Fruit fly (Drosophila melanogaster) whole organism, pupa: ENCODE data around the gene CG6833.

Experiments
- CG10348 ChIP-seq: fragments of 200-800 bp; sonication (Bioruptor generic); IDR thresholded peaks from 2 replicates; pipeline ENCODE4 v1.3.6; 2022; ENCODE audit warnings: missing biosample characterization, missing genetic modification characterization
- CG12605 ChIP-seq: fragments of 200-800 bp; sonication (Bioruptor generic); IDR thresholded peaks from 2 replicates; pipeline ENCODE4 v1.3.6; 2022; ENCODE audit warnings: missing biosample characterization, missing genetic modification characterization
- CG13204 ChIP-seq: fragments of 200-800 bp; sonication (Bioruptor generic); optimal IDR thresholded peaks from 2 replicates; lab custom pipeline; 2018; ENCODE audit warnings: missing biosample characterization, mild to moderate bottlenecking, missing genetic modification characterization, moderate library complexity
- CG14655 ChIP-seq: fragments of 200-800 bp; sonication (Bioruptor generic); optimal IDR thresholded peaks from 3 replicates; lab custom pipeline; 2017; ENCODE audit warnings: mild to moderate bottlenecking, missing biosample characterization, missing genetic modification reagents, missing genetic modification characterization
- CG15710 ChIP-seq: fragments of 200-800 bp; sonication (Bioruptor generic); optimal IDR thresholded peaks from 2 replicates; lab custom pipeline; 2018; ENCODE audit warnings: missing biosample characterization, mild to moderate bottlenecking, missing genetic modification characterization, moderate library complexity
- CG17806 ChIP-seq: fragments of 200-800 bp; sonication (Bioruptor generic); optimal IDR thresholded peaks from 2 replicates; lab custom pipeline; 2018; ENCODE audit warnings: missing biosample characterization, mild to moderate bottlenecking, missing genetic modification characterization, moderate library complexity
- CG32121 ChIP-seq: fragments of 200-800 bp; sonication (Bioruptor generic); IDR thresholded peaks from 2 replicates; pipeline ENCODE4 v1.3.6; 2022; ENCODE audit warnings: missing biosample characterization, missing genetic modification characterization
- CG34367 ChIP-seq: fragments of 200-800 bp; sonication (Bioruptor generic); optimal IDR thresholded peaks from 2 replicates; lab custom pipeline; 2018; ENCODE audit warnings: missing biosample characterization, mild to moderate bottlenecking, missing genetic modification characterization
- CG4496 ChIP-seq: fragments of 200-800 bp; sonication (Bioruptor generic); IDR thresholded peaks from 3 replicates; pipeline ENCODE4 v1.3.6; 2022; ENCODE audit warnings: missing biosample characterization, missing genetic modification characterization
- CG8159 ChIP-seq: fragments of 200-800 bp; sonication (Bioruptor generic); optimal IDR thresholded peaks from 3 replicates; lab custom pipeline; 2018; ENCODE audit warnings: missing biosample characterization, mild to moderate bottlenecking, missing genetic modification characterization, moderate library complexity
- CG8301 ChIP-seq: fragments of 200-800 bp; sonication (Bioruptor generic); optimal IDR thresholded peaks from 2 replicates; lab custom pipeline; 2018; ENCODE audit warnings: missing biosample characterization, mild to moderate bottlenecking, missing genetic modification characterization
- CG9948 ChIP-seq: fragments of 200-800 bp; sonication (Bioruptor generic); optimal IDR thresholded peaks from 2 replicates; lab custom pipeline; 2018; ENCODE audit warnings: missing biosample characterization, mild to moderate bottlenecking, missing genetic modification characterization, moderate library complexity
- D1 ChIP-seq: fragments of 200-800 bp; sonication (Bioruptor generic); optimal IDR thresholded peaks from 2 replicates; lab custom pipeline; 2018; ENCODE audit warnings: missing biosample characterization, mild to moderate bottlenecking, missing genetic modification characterization, moderate library complexity
- EcR ChIP-seq: fragments of 200-800 bp; sonication (Bioruptor generic); optimal IDR thresholded peaks from 3 replicates; lab custom pipeline; 2019; ENCODE audit warnings: missing biosample characterization, missing genetic modification characterization, mild to moderate bottlenecking, moderate library complexity, missing genetic modification reagents
- Ets98B ChIP-seq: fragments of 200-800 bp; sonication (Bioruptor generic); IDR thresholded peaks from 2 replicates; pipeline ENCODE4 v1.3.6; 2022; ENCODE audit warnings: missing biosample characterization, missing genetic modification characterization
- Pif1A ChIP-seq: fragments of 200-800 bp; sonication (Bioruptor generic); optimal IDR thresholded peaks from 3 replicates; lab custom pipeline; 2016; ENCODE audit warnings: missing biosample characterization, missing genetic modification characterization
- Pif1B ChIP-seq: fragments of 200-800 bp; sonication (Bioruptor generic); optimal IDR thresholded peaks from 3 replicates; lab custom pipeline; 2016; ENCODE audit warnings: missing biosample characterization, missing genetic modification characterization
- Snoo ChIP-seq: fragments of 200-800 bp; sonication (Bioruptor generic); optimal IDR thresholded peaks from 3 replicates; lab custom pipeline; 2017; ENCODE audit warnings: missing biosample characterization, mild to moderate bottlenecking, missing genetic modification characterization, inconsistent platforms
- fd96Ca ChIP-seq: fragments of 200-800 bp; sonication (Bioruptor generic); IDR thresholded peaks from 3 replicates; pipeline ENCODE4 v1.3.6; 2022; ENCODE audit warnings: missing biosample characterization, missing genetic modification characterization
- gl ChIP-seq: fragments of 200-800 bp; sonication (Bioruptor generic); optimal IDR thresholded peaks from 2 replicates; lab custom pipeline; 2018; ENCODE audit warnings: missing biosample characterization, mild to moderate bottlenecking, missing genetic modification characterization
- rn ChIP-seq: fragments of 200-800 bp; sonication (Bioruptor generic); IDR thresholded peaks from 2 replicates; pipeline ENCODE4 v1.3.6; 2022; ENCODE audit warnings: missing biosample characterization, missing genetic modification characterization

CG6833 gene

dm6 chr3L:14037655-14038644, 13.1 kb upstream of the CG6833 start:
- peak; percentile 67 for TF ChIP-seq EcR
- peak; percentile 5 for TF ChIP-seq Snoo (tag; lab: Kevin White, UChicago)
- TF ChIP-seq D1 (tag; lab: Kevin White, UChicago) = no peak
- peak; percentile 30; the same call in 1 of the 3 replicates for TF ChIP-seq CG4496
- TF ChIP-seq Ets98B = peak; percentile 64
- peak; percentile 50 for TF ChIP-seq CG12605 (GFP tag; lab: Robert Waterston, UW)
- 0 out of 3 replicates have a peak, but pooled peaks have one; percentile 29 for TF ChIP-seq fd96Ca (GFP tag; lab: Robert Waterston, UW)
- TF ChIP-seq Pif1A = no peak
- TF ChIP-seq Pif1B (GFP tag; lab: Kevin White, UChicago) = no peak

dm6 chr3L:14049620-14050253, 1.3 kb upstream of the CG6833 start, which contains the start of gene Neurl4:
Gene Neurl4 (minus strand): TSS chr3L:14049892.
- TF ChIP-seq gl (peak; percentile 68), CG14655 (GFP tag; lab: Kevin White, UChicago) (no peak), CG4496 (peak; percentile 62; the same call in 2 of the 3 replicates), fd96Ca (GFP tag; lab: Robert Waterston, UW) (no peak), D1 (tag; lab: Kevin White, UChicago) (no peak), rn (no peak), CG32121 (GFP tag; lab: Robert Waterston, UW) (peak; percentile 82), Pif1B (GFP tag; lab: Kevin White, UChicago) (no peak), CG17806 (tag; lab: Kevin White, UChicago) (peak; percentile 89), CG8301 (tag; lab: Kevin White, UChicago) (no peak), Ets98B (peak; percentile 65), Snoo (tag; lab: Kevin White, UChicago) (peak; percentile 75), CG8159 (tag; lab: Kevin White, UChicago) (no peak), CG10348 (no peak), CG15710 (tag; lab: Kevin White, UChicago) (peak; percentile 81), CG12605 (GFP tag; lab: Robert Waterston, UW) (peak; percentile 80), CG13204 (GFP tag; lab: Kevin White, UChicago) (no peak), Pif1A (no peak), EcR (no peak), CG9948 (peak; percentile 84), CG34367 (tag; lab: Kevin White, UChicago) (peak; percentile 81)

dm6 chr3L:14053073-14053643, 2.2 kb downstream of the CG6833 start, which contains the start of the genes CG13484 and Frl:
Gene CG13484 (minus strand): TSS chr3L:14053079.
Gene Frl (plus strand): TSS chr3L:14053215.
- peak; percentile 4 for TF ChIP-seq CG34367 (tag; lab: Kevin White, UChicago)
- no peak for TF ChIP-seq CG9948
- TF ChIP-seq CG14655 (GFP tag; lab: Kevin White, UChicago) = no peak
- TF ChIP-seq CG32121 (GFP tag; lab: Robert Waterston, UW) = peak; percentile 29; the same call in 1 of the 2 replicates
- TF ChIP-seq CG8301 (tag; lab: Kevin White, UChicago) = peak; percentile 18
- TF ChIP-seq Snoo (tag; lab: Kevin White, UChicago) = peak; percentile 30
- TF ChIP-seq Pif1B (GFP tag; lab: Kevin White, UChicago) = no peak
- peak; percentile 27 for TF ChIP-seq D1 (tag; lab: Kevin White, UChicago)
- TF ChIP-seq CG17806 (tag; lab: Kevin White, UChicago) = peak; percentile 17
- TF ChIP-seq CG13204 (GFP tag; lab: Kevin White, UChicago) = peak; percentile 28
- peak; percentile 17 for TF ChIP-seq gl
- TF ChIP-seq EcR = peak; percentile 60
- peak; percentile 16; the same call in 1 of the 2 replicates for TF ChIP-seq Ets98B
- TF ChIP-seq CG8159 (tag; lab: Kevin White, UChicago) = peak; percentile 33
- no peak for TF ChIP-seq Pif1A
- TF ChIP-seq CG4496 = peak; percentile 65; the same call in 2 of the 3 replicates
- TF ChIP-seq, all 21 proteins: peak for 12

- no peak for TF ChIP-seq CG8301 (tag; lab: Kevin White, UChicago)
- TF ChIP-seq Snoo (tag; lab: Kevin White, UChicago) = no peak
- no peak for TF ChIP-seq EcR
- no peak for TF ChIP-seq rn
- TF ChIP-seq CG8159 (tag; lab: Kevin White, UChicago) = no peak
- no peak for TF ChIP-seq CG14655 (GFP tag; lab: Kevin White, UChicago)
- TF ChIP-seq CG13204 (GFP tag; lab: Kevin White, UChicago) = no peak
- TF ChIP-seq D1 (tag; lab: Kevin White, UChicago) = no peak
- TF ChIP-seq CG12605 (GFP tag; lab: Robert Waterston, UW) = no peak
- no peak for TF ChIP-seq CG15710 (tag; lab: Kevin White, UChicago)
- no peak for TF ChIP-seq CG9948
- TF ChIP-seq fd96Ca (GFP tag; lab: Robert Waterston, UW) = no peak
- no peak for TF ChIP-seq CG32121 (GFP tag; lab: Robert Waterston, UW)
- no peak for TF ChIP-seq Ets98B
- no peak for TF ChIP-seq Pif1B (GFP tag; lab: Kevin White, UChicago)
Observed at dm6 chr3L:14053806-14054205, 2.8 kb downstream of the CG6833 start.
